Worm (Caenorhabditis elegans) whole organism, L4/young adult: Measurements from ENCODE around the gene clpp-1.

Source experiments
- W03F9.2 ChIP-seq: fragments of 150-350 bp; optimal IDR thresholded peaks from 2 replicates; lab custom pipeline; 2014; ENCODE audit warnings: missing biosample characterization, missing genetic modification characterization
- dao-5 ChIP-seq: sonication (generic microtip); optimal IDR thresholded peaks from 2 replicates; lab custom pipeline; 2016; ENCODE audit warnings: missing genotype, missing genetic modification characterization, moderate library complexity, missing compliant biosample characterization
- him-1 ChIP-seq: sonication (generic microtip); optimal IDR thresholded peaks from 2 replicates; lab custom pipeline; 2016; ENCODE audit warnings: missing genotype, missing genetic modification reagents, missing genetic modification characterization, missing compliant biosample characterization

- no peak for TF ChIP-seq him-1 (tag; lab: Kevin White, UChicago)
- no peak for TF ChIP-seq dao-5 (tag; lab: Kevin White, UChicago)
- TF ChIP-seq W03F9.2, result no peak
These were observed 14.4 kb upstream of the clpp-1 start, which contains the start of gene M02G9.4 for ce11 chrII:10317007-10317406.
